Fruit fly (Drosophila melanogaster): ENCODE measurements around the gene mtgo.

DNA sequence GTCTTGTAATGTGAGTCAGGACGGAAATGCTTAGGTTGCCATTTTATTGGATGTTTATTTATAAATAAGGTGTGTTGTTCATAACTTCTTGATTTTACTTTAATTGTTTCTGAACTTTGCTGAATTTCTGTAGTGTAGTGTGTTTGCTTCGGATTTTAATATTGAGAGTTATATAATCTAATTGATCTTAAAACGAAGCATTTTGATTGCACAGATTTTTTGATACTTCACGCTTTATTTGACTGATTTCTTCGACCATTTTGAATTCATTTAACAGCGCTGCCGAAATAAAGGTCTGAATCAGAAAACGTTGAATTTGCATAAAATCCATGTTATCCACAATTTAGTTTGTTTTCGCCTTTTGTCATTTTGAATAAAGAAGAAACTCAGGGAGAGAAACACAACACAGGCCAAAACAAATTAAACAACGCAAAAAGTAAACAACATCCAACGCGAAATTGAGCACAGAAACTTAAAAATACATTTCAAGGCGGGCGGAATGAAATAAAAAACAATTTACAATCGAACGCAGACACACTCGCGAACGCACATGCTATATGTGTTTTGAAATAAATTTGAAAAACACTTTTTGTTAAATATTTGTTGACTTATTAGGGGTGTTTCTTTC is 13.2 kb upstream of the mtgo start:
- TF ChIP-seq cnc (optimal IDR thresholded peaks at IDR 0.05) (no peak), bab1 (GFP tag; optimal IDR thresholded peaks at IDR 0.05) (no peak), tj (GFP tag; optimal IDR thresholded peaks at IDR 0.05) (peak; percentile 85), CG11617 (GFP tag; optimal IDR thresholded peaks at IDR 0.05) (no peak), CG33017 (tag; optimal IDR thresholded peaks at IDR 0.05) (no peak), cic (GFP tag; optimal IDR thresholded peaks at IDR 0.05) (no peak), CG7101 (tag; optimal IDR thresholded peaks at IDR 0.05) (no peak), CG12768 (GFP tag; optimal IDR thresholded peaks at IDR 0.05) (no peak), CG1620 (GFP tag; optimal IDR thresholded peaks at IDR 0.05) (no peak)
